Worm (Caenorhabditis elegans) whole organism, L2 larva: Measurements from ENCODE around the gene B0513.90.

Source experiments
- C34F6.9 ChIP-seq: fragments of 150-350 bp; optimal IDR thresholded peaks from 2 replicates; lab custom pipeline; 2014; ENCODE audit warnings: missing biosample characterization, missing genetic modification characterization
- Y55F3AM.14 ChIP-seq: fragments of 200-800 bp; sonication (Bioruptor generic); optimal IDR thresholded peaks from 2 replicates; lab custom pipeline; 2018; ENCODE audit warnings: mild to moderate bottlenecking, missing genetic modification characterization, missing compliant biosample characterization
- ZK546.5 ChIP-seq: sonication (generic microtip); optimal IDR thresholded peaks from 2 replicates; lab custom pipeline; 2017; ENCODE audit warnings: missing biosample characterization, missing genetic modification characterization
- crh-2 ChIP-seq: sonication (generic microtip); optimal IDR thresholded peaks from 2 replicates; lab custom pipeline; 2017; ENCODE audit warnings: missing biosample characterization, missing genetic modification characterization
- dmd-4 ChIP-seq: sonication (generic microtip); optimal IDR thresholded peaks from 2 replicates; lab custom pipeline; 2017; ENCODE audit warnings: missing biosample characterization, missing genetic modification characterization
- egl-27 ChIP-seq: sonication (generic microtip); optimal IDR thresholded peaks from 3 replicates; lab custom pipeline; 2017; ENCODE audit warnings: missing biosample characterization, missing genetic modification reagents, missing genetic modification characterization
- elt-1 ChIP-seq: fragments of 150-350 bp; optimal IDR thresholded peaks from 2 replicates; lab custom pipeline; 2014; ENCODE audit warnings: missing biosample characterization, missing genetic modification characterization
- fos-1 ChIP-seq: fragments of 150-350 bp; optimal IDR thresholded peaks from 2 replicates; lab custom pipeline; 2014; ENCODE audit warnings: missing biosample characterization, missing genetic modification characterization
- gmeb-1 ChIP-seq: fragments of 150-350 bp; optimal IDR thresholded peaks from 2 replicates; lab custom pipeline; 2014; ENCODE audit warnings: missing biosample characterization, missing genetic modification characterization
- lsy-2 ChIP-seq, 2 experiments: fragments of 150-350 bp in 1 of 2; sonication (generic microtip) in 1 of 2; optimal IDR thresholded peaks; 2 replicates each; lab custom pipeline; 2014 to 2017; ENCODE audit warnings: missing biosample characterization in 2 of 2, missing genetic modification characterization in 2 of 2
- mab-5 ChIP-seq: fragments of 150-350 bp; optimal IDR thresholded peaks from 2 replicates; lab custom pipeline; 2014; ENCODE audit warnings: missing biosample characterization, missing genetic modification characterization
- nhr-11 ChIP-seq: fragments of 150-350 bp; optimal IDR thresholded peaks from 2 replicates; lab custom pipeline; 2014; ENCODE audit warnings: missing biosample characterization, missing genetic modification characterization
- nhr-129 ChIP-seq: fragments of 150-350 bp; optimal IDR thresholded peaks from 2 replicates; lab custom pipeline; 2014; ENCODE audit warnings: missing biosample characterization, missing genetic modification characterization
- nhr-21 ChIP-seq: fragments of 150-350 bp; optimal IDR thresholded peaks from 2 replicates; lab custom pipeline; 2014; ENCODE audit warnings: missing biosample characterization, missing genetic modification characterization
- nhr-23 ChIP-seq: fragments of 150-350 bp; optimal IDR thresholded peaks from 2 replicates; lab custom pipeline; 2014; ENCODE audit warnings: missing biosample characterization, missing genetic modification reagents, missing genetic modification characterization
- peb-1 ChIP-seq: fragments of 150-350 bp; optimal IDR thresholded peaks from 2 replicates; lab custom pipeline; 2014; ENCODE audit warnings: missing biosample characterization, missing genetic modification characterization
- sem-4 ChIP-seq: fragments of 150-350 bp; optimal IDR thresholded peaks from 2 replicates; lab custom pipeline; 2014; ENCODE audit warnings: missing biosample characterization, missing genetic modification reagents, missing genetic modification characterization
- snpc-4 ChIP-seq: fragments of 150-350 bp; optimal IDR thresholded peaks from 2 replicates; lab custom pipeline; 2014; ENCODE audit warnings: missing biosample characterization, missing genetic modification characterization
- unc-39 ChIP-seq: fragments of 150-350 bp; optimal IDR thresholded peaks from 2 replicates; lab custom pipeline; 2014; ENCODE audit warnings: missing biosample characterization, missing genetic modification characterization
- zag-1 ChIP-seq: fragments of 150-350 bp; optimal IDR thresholded peaks from 2 replicates; lab custom pipeline; 2014; ENCODE audit warnings: missing biosample characterization, missing genetic modification characterization

Gene B0513.90

ce11 chrIV:13912929-13913328 is 46.1 kb downstream of the B0513.90 start, which contains the start of gene Y37A1A.2:
Y37A1A.2 (minus strand) TSS chrIV:13913029.
- TF ChIP-seq fos-1 (tag; lab: Kevin White, UChicago) (no peak), mab-5 (no peak), Y55F3AM.14 (GFP tag; lab: Kevin White, UChicago) (no peak), elt-1 (tag; lab: Kevin White, UChicago) (no peak), zag-1 (tag; lab: Kevin White, UChicago) (no peak), nhr-129 (tag; lab: Kevin White, UChicago) (no peak), nhr-21 (no peak), crh-2 (tag; lab: Kevin White, UChicago) (no peak), peb-1 (tag; lab: Kevin White, UChicago) (no peak), lsy-2 (tag; optimal IDR thresholded peaks at IDR 0.05; lab: Kevin White, UChicago) (no peak), C34F6.9 (tag; lab: Kevin White, UChicago) (no peak), nhr-23 (tag; lab: Kevin White, UChicago) (no peak), snpc-4 (tag; lab: Kevin White, UChicago) (no peak), gmeb-1 (tag; lab: Kevin White, UChicago) (no peak), sem-4 (tag; lab: Kevin White, UChicago) (no peak), egl-27 (no peak), ZK546.5 (tag; lab: Kevin White, UChicago) (no peak), dmd-4 (tag; lab: Kevin White, UChicago) (no peak), nhr-11 (tag; lab: Kevin White, UChicago) (no peak), unc-39 (tag; lab: Kevin White, UChicago) (no peak)
